Fruit fly (Drosophila melanogaster): ENCODE data around the gene GNBP3.

dm6 chr3L:8985132-8985847, 30.5 kb downstream of the GNBP3 start:
- TF ChIP-seq Pif1B (GFP tag; optimal IDR thresholded peaks at IDR 0.05) (no peak), CG34367 (tag; optimal IDR thresholded peaks at IDR 0.05) (no peak)

Data from whole organism, pupa.